Worm (Caenorhabditis elegans): ENCODE data around the gene str-188.

ce11 chrV:9750308-9750707, 33.8 kb downstream of the str-188 start, which contains the start of gene F58E6.4:
- TF ChIP-seq klf-2 (GFP tag; conservative IDR thresholded peaks at IDR 0.05) (no peak), cog-1 (tag; optimal IDR thresholded peaks at IDR 0.05) (no peak), flt-1 (GFP tag; IDR thresholded peaks at IDR 0.05) (no peak), ref-1 (GFP tag; conservative IDR thresholded peaks at IDR 0.05) (no peak), T22C8.4 (GFP tag; IDR thresholded peaks at IDR 0.05) (no peak)
